Worm (Caenorhabditis elegans): ENCODE results near the gene K07H8.12.

Gene K07H8.12

DNA sequence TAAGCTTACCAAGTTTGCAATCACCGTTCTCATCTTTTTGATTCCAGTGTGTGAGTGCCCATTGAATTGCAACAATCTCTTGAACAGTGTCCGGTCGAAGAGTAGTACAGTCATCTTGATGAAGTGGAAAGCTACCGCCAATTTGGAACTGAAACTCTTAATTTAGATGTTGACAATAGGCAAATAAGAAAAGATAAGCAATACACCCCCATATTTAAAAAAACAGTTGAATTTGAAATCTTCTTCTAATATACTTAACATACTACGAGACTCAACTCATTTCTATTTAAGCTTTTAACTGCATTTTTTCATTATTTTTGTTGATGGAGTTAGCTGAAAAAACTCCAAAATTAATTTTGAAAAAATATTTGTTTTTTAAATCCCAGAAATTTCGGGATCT, 35.6 kb upstream of the K07H8.12 start:
- TF ChIP-seq C38D4.7 (GFP tag; optimal IDR thresholded peaks at IDR 0.05) (no peak), ceh-22 (tag; optimal IDR thresholded peaks at IDR 0.05) (no peak), hlh-6 (tag; optimal IDR thresholded peaks at IDR 0.05) (no peak), fkh-6 (tag; optimal IDR thresholded peaks at IDR 0.05) (no peak), hlh-13 (GFP tag; optimal IDR thresholded peaks at IDR 0.05) (no peak), madf-2 (tag; optimal IDR thresholded peaks at IDR 0.05) (no peak), hlh-8 (tag; optimal IDR thresholded peaks at IDR 0.05) (no peak), lim-6 (tag; optimal IDR thresholded peaks at IDR 0.05) (no peak), nhr-232 (tag; optimal IDR thresholded peaks at IDR 0.05) (no peak), sox-2 (GFP tag; IDR thresholded peaks at IDR 0.05) (no peak), rnt-1 (tag; optimal IDR thresholded peaks at IDR 0.05) (no peak), odd-2 (tag; optimal IDR thresholded peaks at IDR 0.05) (no peak), pha-2 (tag; optimal IDR thresholded peaks at IDR 0.05) (no peak), sdc-2 (tag; optimal IDR thresholded peaks at IDR 0.05) (no peak), fax-1 (tag; optimal IDR thresholded peaks at IDR 0.05) (no peak), tbx-7 (tag; optimal IDR thresholded peaks at IDR 0.05) (no peak), ceh-2 (tag; optimal IDR thresholded peaks at IDR 0.05) (no peak)

DNA sequence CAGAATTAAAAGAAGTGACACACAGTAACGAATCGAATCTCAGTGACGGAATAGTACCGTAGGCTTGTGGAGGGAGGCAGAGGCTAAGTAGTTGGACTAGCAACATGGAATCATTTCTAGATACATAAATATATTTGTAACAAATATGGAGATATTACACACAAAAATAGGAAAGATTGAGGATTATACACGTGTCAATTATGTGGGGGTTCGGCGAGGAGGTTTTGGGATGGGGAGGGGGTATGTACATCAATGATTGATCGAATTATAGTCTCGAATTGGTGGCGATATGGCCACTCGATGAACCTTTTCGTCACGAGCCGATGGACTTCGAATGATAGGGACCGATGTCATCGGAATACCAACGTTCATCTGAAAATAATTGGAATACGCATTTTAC, 30.9 kb upstream of the K07H8.12 start:
- TF ChIP-seq unc-55 (GFP tag; optimal IDR thresholded peaks at IDR 0.05) (no peak), fkh-6 (tag; optimal IDR thresholded peaks at IDR 0.05) (no peak), sox-4 (tag; optimal IDR thresholded peaks at IDR 0.05) (no peak), hlh-8 (tag; optimal IDR thresholded peaks at IDR 0.05) (no peak), tbx-7 (tag; optimal IDR thresholded peaks at IDR 0.05) (no peak), ama-1 (optimal IDR thresholded peaks at IDR 0.05) (no peak), pax-1 (tag; optimal IDR thresholded peaks at IDR 0.05) (no peak), dmd-4 (tag; optimal IDR thresholded peaks at IDR 0.05; ENCODE audit: borderline replicate concordance) (no peak), ceh-30 (tag; optimal IDR thresholded peaks at IDR 0.05) (no peak), F13H6.1 (tag; optimal IDR thresholded peaks at IDR 0.05) (no peak), pha-4 (tag; optimal IDR thresholded peaks at IDR 0.05) (no peak), C38D4.7 (GFP tag; optimal IDR thresholded peaks at IDR 0.05) (no peak), ceh-24 (tag; optimal IDR thresholded peaks at IDR 0.05) (no peak), ceh-9 (tag; optimal IDR thresholded peaks at IDR 0.05) (no peak)

ce11 chrIV:8303668-8304067, 27.2 kb upstream of the K07H8.12 start, which contains the start of gene vha-5:
vha-5 (plus strand) TSS chrIV:8303968.
- no peak for TF ChIP-seq lim-6 (tag; optimal IDR thresholded peaks at IDR 0.05)
- no peak for TF ChIP-seq fkh-10 (GFP tag; optimal IDR thresholded peaks at IDR 0.05)
- no peak for TF ChIP-seq F13H6.1 (tag; optimal IDR thresholded peaks at IDR 0.05)
- no peak for TF ChIP-seq mec-3 (tag; optimal IDR thresholded peaks at IDR 0.05; ENCODE audit: borderline replicate concordance)
- TF ChIP-seq dve-1 (tag; optimal IDR thresholded peaks at IDR 0.05): no peak
- TF ChIP-seq lin-11 (tag; optimal IDR thresholded peaks at IDR 0.05): no peak

DNA sequence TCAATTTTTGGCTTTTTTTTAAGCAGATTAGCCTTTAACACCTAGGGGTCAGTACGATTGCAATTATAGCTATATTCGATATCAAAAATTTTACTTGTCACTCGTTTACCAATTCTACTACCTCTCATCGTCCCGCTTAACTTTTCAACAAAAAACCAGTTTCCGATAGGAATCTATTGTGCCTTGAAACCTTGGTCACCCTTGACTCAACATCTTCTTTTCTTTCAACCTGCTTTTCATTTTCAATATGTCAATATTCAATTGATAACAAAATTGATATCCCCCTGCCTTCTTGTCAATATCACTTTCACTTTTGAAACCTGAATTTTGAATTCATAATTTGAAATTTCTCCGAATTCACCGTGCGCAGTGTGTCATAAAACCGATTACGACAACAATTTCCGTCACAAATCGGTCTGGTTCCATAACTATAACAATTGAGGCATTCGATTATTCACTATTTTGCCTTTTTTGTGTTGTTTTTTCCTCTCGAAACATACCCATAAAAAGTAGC, 26.2 kb upstream of the K07H8.12 start:
- TF ChIP-seq unc-55 (GFP tag; optimal IDR thresholded peaks at IDR 0.05) (no peak), C38D4.7 (GFP tag; optimal IDR thresholded peaks at IDR 0.05) (no peak), tbx-2 (tag; optimal IDR thresholded peaks at IDR 0.05) (no peak), ceh-9 (tag; optimal IDR thresholded peaks at IDR 0.05) (no peak), ceh-22 (tag; optimal IDR thresholded peaks at IDR 0.05) (no peak), unc-86 (tag; optimal IDR thresholded peaks at IDR 0.05) (no peak), ceh-24 (tag; optimal IDR thresholded peaks at IDR 0.05) (no peak), hlh-8 (tag; optimal IDR thresholded peaks at IDR 0.05) (no peak)

ce11 chrIV:8301925-8302324, 25.4 kb upstream of the K07H8.12 start:
- TF ChIP-seq ceh-24 (tag; optimal IDR thresholded peaks at IDR 0.05) (no peak), mec-3 (tag; optimal IDR thresholded peaks at IDR 0.05; ENCODE audit: borderline replicate concordance) (no peak), hlh-8 (tag; optimal IDR thresholded peaks at IDR 0.05) (no peak), C08G9.2 (tag; optimal IDR thresholded peaks at IDR 0.05) (no peak), fkh-10 (GFP tag; optimal IDR thresholded peaks at IDR 0.05) (no peak), lim-6 (tag; optimal IDR thresholded peaks at IDR 0.05) (no peak), elt-2 (tag; optimal IDR thresholded peaks at IDR 0.05) (no peak), madf-2 (tag; optimal IDR thresholded peaks at IDR 0.05) (no peak), ceh-30 (tag; optimal IDR thresholded peaks at IDR 0.05) (no peak), che-1 (tag; optimal IDR thresholded peaks at IDR 0.05) (no peak), nhr-11 (tag; optimal IDR thresholded peaks at IDR 0.05) (no peak), pha-2 (tag; optimal IDR thresholded peaks at IDR 0.05) (no peak), Y22D7AL.16 (tag; optimal IDR thresholded peaks at IDR 0.05) (no peak), rnt-1 (tag; optimal IDR thresholded peaks at IDR 0.05) (no peak), sdc-2 (tag; optimal IDR thresholded peaks at IDR 0.05) (no peak)

Measured in whole organism, late embryonic.